Worm (Caenorhabditis elegans): Measurements from ENCODE around the gene srt-31.

DNA sequence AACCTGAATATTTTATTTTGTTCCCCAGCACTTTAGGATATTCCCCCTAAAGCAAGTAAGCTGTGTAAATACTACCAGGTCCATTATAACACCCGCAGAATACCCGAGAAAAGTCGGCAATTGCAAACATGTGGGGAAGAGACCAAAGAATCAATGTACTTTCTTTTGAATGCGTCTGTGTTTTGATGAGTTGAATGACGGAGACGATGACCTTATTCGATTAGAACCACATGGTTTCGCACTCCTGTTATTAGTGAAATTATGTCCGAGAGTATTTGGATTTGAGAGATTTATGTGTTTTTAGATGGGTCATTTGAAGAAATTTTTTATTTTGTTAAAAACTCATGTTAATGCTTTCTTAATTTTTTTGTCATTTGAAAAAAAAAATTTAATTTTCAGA lies 7.3 kb upstream of the srt-31 start:
- no peak for TF ChIP-seq attf-3 (GFP tag; conservative IDR thresholded peaks at IDR 0.05)
- no peak for TF ChIP-seq unc-62 (GFP tag; optimal IDR thresholded peaks at IDR 0.05)
- TF ChIP-seq dox-1 (GFP tag; IDR thresholded peaks at IDR 0.05): no peak
- TF ChIP-seq F57C9.4 (tag; optimal IDR thresholded peaks at IDR 0.05): no peak
- TF ChIP-seq nfya-2 (GFP tag; IDR thresholded peaks at IDR 0.05): no peak
- TF ChIP-seq egl-44 (GFP tag; IDR thresholded peaks at IDR 0.05): no peak
- TF ChIP-seq zim-3 (tag; optimal IDR thresholded peaks at IDR 0.05): no peak
- no peak for TF ChIP-seq ztf-28 (GFP tag; IDR thresholded peaks at IDR 0.05)
- TF ChIP-seq T07F8.4 (tag; optimal IDR thresholded peaks at IDR 0.05): no peak
- no peak for TF ChIP-seq hsf-1 (GFP tag; IDR thresholded peaks at IDR 0.05)
- no peak for TF ChIP-seq nfya-1 (tag; optimal IDR thresholded peaks at IDR 0.05; ENCODE audit: borderline replicate concordance, insufficient read depth)
- TF ChIP-seq unc-130 (GFP tag; optimal IDR thresholded peaks at IDR 0.05): no peak
- no peak for TF ChIP-seq C06A6.2 (GFP tag; conservative IDR thresholded peaks at IDR 0.05)
